Worm (Caenorhabditis elegans) whole organism, late embryonic: ENCODE results near the gene C30A5.16.

Experiments used
- C08G9.2 ChIP-seq: sonication (generic microtip); optimal IDR thresholded peaks from 2 replicates; lab custom pipeline; 2016; ENCODE audit warnings: mild to moderate bottlenecking, missing genetic modification characterization, moderate library complexity, missing compliant biosample characterization
- C38D4.7 ChIP-seq: fragments of 200-800 bp; sonication (Bioruptor generic); optimal IDR thresholded peaks from 2 replicates; lab custom pipeline; 2018; ENCODE audit warnings: mild to moderate bottlenecking, missing genetic modification characterization, moderate library complexity, missing compliant biosample characterization
- F13H6.1 ChIP-seq: sonication (generic microtip); optimal IDR thresholded peaks from 2 replicates; lab custom pipeline; 2016; ENCODE audit warnings: missing genetic modification characterization, missing compliant biosample characterization
- K09A11.1 ChIP-seq: sonication (generic microtip); optimal IDR thresholded peaks from 2 replicates; lab custom pipeline; 2017; ENCODE audit warnings: antibody characterized with exemption, mild to moderate bottlenecking, missing genetic modification characterization, missing compliant biosample characterization; ENCODE audit not compliant: insufficient read depth
- T23F11.4 ChIP-seq: fragments of 200-800 bp; sonication (Bioruptor generic); optimal IDR thresholded peaks from 2 replicates; lab custom pipeline; 2018; ENCODE audit warnings: mild to moderate bottlenecking, missing genetic modification characterization, missing compliant biosample characterization
- Y22D7AL.16 ChIP-seq: sonication (generic microtip); optimal IDR thresholded peaks from 2 replicates; lab custom pipeline; 2016; ENCODE audit warnings: missing genetic modification characterization, missing compliant biosample characterization
- ceh-2 ChIP-seq: sonication (generic microtip); optimal IDR thresholded peaks from 2 replicates; lab custom pipeline; 2016; ENCODE audit warnings: missing genotype, missing genetic modification characterization, missing compliant biosample characterization
- ceh-31 ChIP-seq: sonication (generic microtip); optimal IDR thresholded peaks from 2 replicates; lab custom pipeline; 2016; ENCODE audit warnings: missing genetic modification characterization, missing compliant biosample characterization
- ceh-34 ChIP-seq: sonication (generic microtip); optimal IDR thresholded peaks from 2 replicates; lab custom pipeline; 2016; ENCODE audit warnings: mild to moderate bottlenecking, missing genetic modification characterization, missing compliant biosample characterization
- ceh-45 ChIP-seq: fragments of 200-800 bp; sonication (Bioruptor generic); IDR thresholded peaks from 2 replicates; pipeline ENCODE4 v1.3.6; 2022; ENCODE audit warnings: missing genetic modification reagents, missing genetic modification characterization, missing compliant biosample characterization
- ceh-48 ChIP-seq: sonication (generic microtip); optimal IDR thresholded peaks from 2 replicates; lab custom pipeline; 2016; ENCODE audit warnings: missing genetic modification characterization, inconsistent platforms, missing compliant biosample characterization
- ceh-9 ChIP-seq: sonication (generic microtip); optimal IDR thresholded peaks from 2 replicates; lab custom pipeline; 2016; ENCODE audit warnings: mild to moderate bottlenecking, missing genetic modification characterization, inconsistent platforms, missing compliant biosample characterization
- che-1 ChIP-seq: sonication (generic microtip); optimal IDR thresholded peaks from 2 replicates; lab custom pipeline; 2016; ENCODE audit warnings: mild to moderate bottlenecking, missing genetic modification characterization, missing compliant biosample characterization
- elt-4 ChIP-seq: sonication (generic microtip); optimal IDR thresholded peaks from 2 replicates; lab custom pipeline; 2016; ENCODE audit warnings: missing genetic modification characterization, missing compliant biosample characterization
- eyg-1 ChIP-seq: sonication (generic microtip); optimal IDR thresholded peaks from 2 replicates; lab custom pipeline; 2016; ENCODE audit warnings: missing genotype, missing genetic modification characterization, missing compliant biosample characterization
- fax-1 ChIP-seq: sonication (generic microtip); optimal IDR thresholded peaks from 2 replicates; lab custom pipeline; 2016; ENCODE audit warnings: missing genotype, missing genetic modification characterization, missing compliant biosample characterization
- fkh-6 ChIP-seq: sonication (generic microtip); optimal IDR thresholded peaks from 2 replicates; lab custom pipeline; 2016; ENCODE audit warnings: missing genetic modification characterization, missing compliant biosample characterization
- hlh-13 ChIP-seq: fragments of 200-800 bp; sonication (Bioruptor generic); optimal IDR thresholded peaks from 2 replicates; lab custom pipeline; 2018; ENCODE audit warnings: mild to moderate bottlenecking, missing genetic modification characterization, missing compliant biosample characterization
- hlh-30 ChIP-seq: sonication (generic microtip); optimal IDR thresholded peaks from 2 replicates; lab custom pipeline; 2017; ENCODE audit warnings: antibody characterized with exemption, missing genetic modification characterization, missing compliant biosample characterization; ENCODE audit not compliant: insufficient read depth
- hlh-6 ChIP-seq: sonication (generic microtip); optimal IDR thresholded peaks from 2 replicates; lab custom pipeline; 2016; ENCODE audit warnings: missing genotype, missing genetic modification characterization, missing compliant biosample characterization
- lim-6 ChIP-seq: sonication (generic microtip); optimal IDR thresholded peaks from 2 replicates; lab custom pipeline; 2016; ENCODE audit warnings: missing genetic modification characterization, missing compliant biosample characterization
- madf-2 ChIP-seq: sonication (generic microtip); optimal IDR thresholded peaks from 2 replicates; lab custom pipeline; 2017; ENCODE audit warnings: missing genetic modification characterization, missing compliant biosample characterization
- mec-3 ChIP-seq: sonication (generic microtip); optimal IDR thresholded peaks from 2 replicates; lab custom pipeline; 2016; ENCODE audit warnings: borderline replicate concordance, missing genetic modification characterization, missing compliant biosample characterization
- nfya-1 ChIP-seq: sonication (generic microtip); optimal IDR thresholded peaks from 2 replicates; lab custom pipeline; 2017; ENCODE audit warnings: missing genetic modification characterization, mild to moderate bottlenecking, missing compliant biosample characterization, antibody characterized with exemption, moderate library complexity
- npax-4 ChIP-seq: sonication (generic microtip); optimal IDR thresholded peaks from 2 replicates; lab custom pipeline; 2016; ENCODE audit warnings: missing genetic modification characterization, missing compliant biosample characterization
- odd-2 ChIP-seq: sonication (generic microtip); optimal IDR thresholded peaks from 2 replicates; lab custom pipeline; 2017; ENCODE audit warnings: antibody characterized with exemption, mild to moderate bottlenecking, missing genetic modification characterization, missing compliant biosample characterization
- pax-1 ChIP-seq: fragments of 150-350 bp; optimal IDR thresholded peaks from 2 replicates; lab custom pipeline; 2014; ENCODE audit warnings: missing biosample characterization, missing genetic modification characterization
- pros-1 ChIP-seq: fragments of 150-350 bp; optimal IDR thresholded peaks from 2 replicates; lab custom pipeline; 2014; ENCODE audit warnings: missing biosample characterization, missing genetic modification reagents, missing genetic modification characterization
- ref-2 ChIP-seq: sonication (generic microtip); optimal IDR thresholded peaks from 2 replicates; lab custom pipeline; 2016; ENCODE audit warnings: missing genetic modification characterization, missing compliant biosample characterization
- rnt-1 ChIP-seq: sonication (generic microtip); optimal IDR thresholded peaks from 2 replicates; lab custom pipeline; 2016; ENCODE audit warnings: missing genetic modification characterization, missing compliant biosample characterization
- sdc-2 ChIP-seq: sonication (generic microtip); optimal IDR thresholded peaks from 2 replicates; lab custom pipeline; 2016; ENCODE audit warnings: missing genotype, missing genetic modification characterization, missing compliant biosample characterization
- sox-2 ChIP-seq: fragments of 200-800 bp; sonication (Bioruptor generic); IDR thresholded peaks from 2 replicates; pipeline ENCODE4 v1.3.6; 2022; ENCODE audit warnings: missing genetic modification reagents, missing genetic modification characterization, missing compliant biosample characterization
- sox-4 ChIP-seq: sonication (generic microtip); optimal IDR thresholded peaks from 2 replicates; lab custom pipeline; 2017; ENCODE audit warnings: mild to moderate bottlenecking, missing genetic modification characterization, inconsistent platforms, missing compliant biosample characterization
- syd-9 ChIP-seq: sonication (generic microtip); optimal IDR thresholded peaks from 2 replicates; lab custom pipeline; 2016; ENCODE audit warnings: mild to moderate bottlenecking, missing genetic modification characterization, moderate library complexity, missing compliant biosample characterization
- tbx-2 ChIP-seq: sonication (generic microtip); optimal IDR thresholded peaks from 2 replicates; lab custom pipeline; 2016; ENCODE audit warnings: missing genetic modification characterization, missing compliant biosample characterization
- unc-3 ChIP-seq, 2 experiments: fragments of 200-800 bp in 1 of 2; sonication (Bioruptor generic) in 1 of 2; sonication (generic microtip) in 1 of 2; conservative IDR thresholded peaks in 1 of 2; optimal IDR thresholded peaks in 1 of 2; 2 replicates each; pipeline versions ENCODE4 v1.3.6 to Lab custom; 2016 to 2022; ENCODE audit warnings: missing compliant biosample characterization in 2 of 2, missing genetic modification characterization in 2 of 2, missing genetic modification reagents in 1 of 2
- unc-86 ChIP-seq: sonication (generic microtip); optimal IDR thresholded peaks from 2 replicates; lab custom pipeline; 2016; ENCODE audit warnings: missing genetic modification characterization, missing compliant biosample characterization
- ztf-16 ChIP-seq: sonication (generic microtip); optimal IDR thresholded peaks from 2 replicates; lab custom pipeline; 2017; ENCODE audit warnings: missing genetic modification characterization, missing compliant biosample characterization

C30A5.16 gene

DNA sequence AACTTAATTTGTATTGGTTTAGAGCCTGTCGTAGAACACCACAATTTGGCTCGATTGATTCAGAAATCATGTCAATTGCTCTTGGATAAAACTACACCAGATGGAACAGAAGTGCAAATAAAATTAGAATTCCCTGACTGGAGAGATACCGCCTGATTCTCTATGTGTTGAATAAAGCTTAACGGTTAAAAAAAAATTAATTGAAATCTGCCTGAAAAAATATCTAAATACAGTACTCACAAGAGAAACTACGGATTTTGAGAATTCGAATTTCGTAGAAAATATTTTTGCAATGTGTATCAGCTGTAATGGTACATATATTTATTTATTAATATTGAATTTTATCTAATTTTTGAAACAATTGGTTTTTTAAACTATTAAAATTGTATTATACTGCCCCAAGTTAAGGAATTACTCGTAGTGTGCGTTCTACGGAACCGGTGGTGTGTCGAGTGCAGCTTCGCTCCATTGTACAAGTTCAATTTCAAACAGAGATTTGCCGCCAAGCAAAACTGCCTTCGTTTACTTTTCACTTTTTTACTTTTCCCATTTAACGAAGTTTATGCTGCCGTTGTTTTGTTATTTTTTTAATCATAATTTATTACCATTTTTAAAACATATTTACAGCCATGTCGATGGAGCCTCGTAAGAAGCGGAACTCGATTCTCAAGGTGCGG, 32.1 kb downstream of the C30A5.16 start, which contains the start of gene knl-1 (continued):
- TF ChIP-seq sox-2 (GFP tag; lab: Robert Waterston, UW) (no peak), ceh-34 (tag; lab: Kevin White, UChicago) (peak; percentile 38), unc-3 (GFP tag; conservative IDR thresholded peaks at IDR 0.05; lab: Robert Waterston, UW) (no peak), unc-3 (tag; optimal IDR thresholded peaks at IDR 0.05; lab: Kevin White, UChicago) (peak; percentile 21), unc-86 (peak; percentile 25), C08G9.2 (tag; lab: Kevin White, UChicago) (peak; percentile 68), ceh-31 (tag; lab: Kevin White, UChicago) (peak; percentile 89)

DNA sequence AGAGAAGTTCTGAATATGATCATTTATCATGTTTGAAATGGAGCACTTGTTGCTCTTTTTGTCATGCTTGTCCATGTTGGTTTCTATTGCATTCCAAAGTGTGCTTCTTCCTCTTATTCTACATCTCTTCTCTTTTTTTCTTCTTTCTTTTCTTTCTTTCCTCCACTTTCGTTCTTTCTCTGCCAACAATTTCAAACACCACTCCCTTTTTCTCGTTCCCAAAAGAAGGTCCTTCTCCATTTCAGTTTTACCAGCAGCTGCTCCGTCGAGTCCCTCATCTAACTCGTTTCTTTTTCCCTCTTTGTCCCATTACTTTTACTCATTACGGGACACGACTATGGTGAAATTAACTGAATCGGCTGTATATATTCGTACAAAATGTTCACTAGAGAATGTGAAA, 36.9 kb downstream of the C30A5.16 start, which contains the start of gene F09G8.5:
Gene F09G8.5, plus strand, starts transcription at position 38 of the 400 bp plus-strand sequence.
- TF ChIP-seq hlh-6 (tag; lab: Kevin White, UChicago) = no peak
- no peak for TF ChIP-seq odd-2 (tag; lab: Kevin White, UChicago)
- TF ChIP-seq ceh-45 (GFP tag; lab: Robert Waterston, UW) = no peak
- TF ChIP-seq tbx-2 (tag; lab: Kevin White, UChicago) = no peak
- no peak for TF ChIP-seq eyg-1 (tag; lab: Kevin White, UChicago)
- TF ChIP-seq ceh-34 (tag; lab: Kevin White, UChicago) = no peak
- TF ChIP-seq pax-1 (tag; lab: Kevin White, UChicago) = no peak
- no peak for TF ChIP-seq unc-86
- TF ChIP-seq fax-1 (tag; lab: Kevin White, UChicago) = no peak
- no peak for TF ChIP-seq T23F11.4 (GFP tag; lab: Kevin White, UChicago)
- no peak for TF ChIP-seq fkh-6 (tag; lab: Kevin White, UChicago)
- no peak for TF ChIP-seq hlh-13 (GFP tag; lab: Kevin White, UChicago)

DNA sequence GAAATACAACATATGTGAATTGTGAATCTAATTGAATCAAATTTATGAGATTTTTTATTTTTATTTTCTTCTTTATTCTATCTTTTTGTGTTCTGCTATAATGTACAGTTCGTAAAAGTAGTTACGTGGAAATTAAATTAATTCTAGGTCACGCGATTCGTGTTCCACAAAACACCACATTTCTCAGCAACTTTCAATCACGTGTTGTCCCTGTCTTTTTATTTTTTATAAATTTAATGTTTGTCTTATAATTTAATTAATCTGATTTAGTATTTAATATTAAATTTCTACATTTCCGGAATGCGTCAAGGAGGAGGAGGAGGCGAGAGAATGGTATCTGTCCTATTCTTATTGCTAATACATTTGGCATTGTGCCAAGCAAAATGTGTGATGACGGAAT, 40.0 kb downstream of the C30A5.16 start, which contains the start of gene ncr-2:
Gene ncr-2, plus strand, starts transcription at position 301 of the 400 bp plus-strand sequence.
- TF ChIP-seq nfya-1 (tag; lab: Kevin White, UChicago) (no peak), hlh-13 (GFP tag; lab: Kevin White, UChicago) (no peak), unc-86 (no peak), npax-4 (tag; lab: Kevin White, UChicago) (no peak), rnt-1 (tag; lab: Kevin White, UChicago) (no peak), tbx-2 (tag; lab: Kevin White, UChicago) (no peak), ceh-9 (tag; lab: Kevin White, UChicago) (no peak), F13H6.1 (no peak), sox-4 (tag; lab: Kevin White, UChicago) (no peak), mec-3 (tag; lab: Kevin White, UChicago) (no peak), ceh-2 (no peak), elt-4 (tag; lab: Kevin White, UChicago) (no peak), hlh-30 (tag; lab: Kevin White, UChicago) (no peak), fkh-6 (tag; lab: Kevin White, UChicago) (no peak), ceh-45 (GFP tag; lab: Robert Waterston, UW) (no peak), che-1 (no peak)

DNA sequence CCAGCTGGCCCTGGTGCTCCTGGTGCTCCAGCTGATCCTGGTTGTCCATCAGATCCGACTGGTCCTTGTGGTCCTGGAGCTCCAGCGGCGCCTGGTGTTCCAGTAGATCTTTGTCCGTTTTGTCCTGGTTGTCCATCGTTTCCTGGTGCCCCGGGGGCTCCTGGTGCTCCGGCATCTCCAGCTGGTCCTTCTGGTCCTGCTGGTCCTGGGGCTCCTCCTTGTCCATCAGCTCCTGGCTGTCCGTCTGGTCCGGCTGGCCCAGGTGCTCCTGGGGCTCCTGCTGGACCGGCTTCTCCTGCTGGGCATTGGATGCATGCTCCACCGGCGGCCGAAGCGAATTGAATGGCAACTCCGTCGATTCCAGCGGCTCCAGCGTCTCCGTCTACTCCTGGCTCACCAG, 44.6 kb downstream of the C30A5.16 start:
- no peak for TF ChIP-seq ceh-48 (tag; lab: Kevin White, UChicago)
- TF ChIP-seq tbx-2 (tag; lab: Kevin White, UChicago) = no peak
- TF ChIP-seq C38D4.7 (GFP tag; lab: Kevin White, UChicago) = no peak
- peak; percentile 29 for TF ChIP-seq syd-9
- no peak for TF ChIP-seq Y22D7AL.16
- TF ChIP-seq elt-4 (tag; lab: Kevin White, UChicago) = peak; percentile 94
- peak; percentile 25 for TF ChIP-seq fkh-6 (tag; lab: Kevin White, UChicago)
- no peak for TF ChIP-seq madf-2 (tag; lab: Kevin White, UChicago)
- peak; percentile 21 for TF ChIP-seq hlh-6 (tag; lab: Kevin White, UChicago)
- peak; percentile 26 for TF ChIP-seq sdc-2 (tag; lab: Kevin White, UChicago)
- TF ChIP-seq ztf-16 = no peak
- no peak for TF ChIP-seq che-1
- peak; percentile 14 for TF ChIP-seq lim-6
- no peak for TF ChIP-seq pros-1 (tag; lab: Kevin White, UChicago)
- TF ChIP-seq ref-2 (tag; lab: Kevin White, UChicago) = peak; percentile 28
- peak; percentile 17 for TF ChIP-seq ceh-9 (tag; lab: Kevin White, UChicago)
- no peak for TF ChIP-seq T23F11.4 (GFP tag; lab: Kevin White, UChicago)
- no peak for TF ChIP-seq K09A11.1 (tag; lab: Kevin White, UChicago)
